Worm (Caenorhabditis elegans) whole organism, early embryonic: ENCODE results near the gene C06H2.7.

Experiments
- ama-1 ChIP-seq: fragments of 150-350 bp; optimal IDR thresholded peaks from 2 replicates; lab custom pipeline; 2014
- hmg-4 ChIP-seq: fragments of 200-800 bp; sonication (Bioruptor generic); optimal IDR thresholded peaks from 2 replicates; lab custom pipeline; 2018; ENCODE audit warnings: mild to moderate bottlenecking, missing genetic modification characterization, missing compliant biosample characterization

ce11 chrV:11133516-11133915 is 11.1 kb downstream of the C06H2.7 start:
- TF ChIP-seq ama-1 (lab: Kevin White, UChicago) (no peak), hmg-4 (GFP tag; lab: Kevin White, UChicago) (no peak)
